Worm (Caenorhabditis elegans) whole organism, L1 larva: ENCODE results near the gene acl-2.

Experiments used
- C34B4.2 ChIP-seq: sonication (generic microtip); optimal IDR thresholded peaks from 2 replicates; lab custom pipeline; 2017; ENCODE audit warnings: mild to moderate bottlenecking, missing genetic modification characterization, missing compliant biosample characterization
- F16B12.6 ChIP-seq: fragments of 150-350 bp; optimal IDR thresholded peaks from 2 replicates; lab custom pipeline; 2014; ENCODE audit warnings: missing biosample characterization, missing genetic modification characterization
- Y116A8C.19 ChIP-seq: sonication (generic microtip); optimal IDR thresholded peaks from 2 replicates; lab custom pipeline; 2016; ENCODE audit warnings: missing compliant biosample characterization, missing genetic modification characterization, borderline replicate concordance
- aha-1 ChIP-seq: fragments of 150-350 bp; optimal IDR thresholded peaks from 2 replicates; lab custom pipeline; 2014; ENCODE audit warnings: missing biosample characterization, missing genetic modification characterization
- alr-1 ChIP-seq: fragments of 200-800 bp; sonication (Bioruptor generic); optimal IDR thresholded peaks from 2 replicates; lab custom pipeline; 2018; ENCODE audit warnings: borderline replicate concordance, mild to moderate bottlenecking, missing genetic modification characterization, missing compliant biosample characterization
- aly-2 ChIP-seq: fragments of 150-350 bp; optimal IDR thresholded peaks from 2 replicates; lab custom pipeline; 2014; ENCODE audit warnings: missing biosample characterization, missing genetic modification characterization
- ama-1 ChIP-seq: fragments of 150-350 bp; optimal IDR thresholded peaks from 2 replicates; lab custom pipeline; 2014
- ceh-63 ChIP-seq: fragments of 200-800 bp; sonication (Bioruptor generic); optimal IDR thresholded peaks from 2 replicates; lab custom pipeline; 2018; ENCODE audit warnings: mild to moderate bottlenecking, missing genetic modification characterization, missing compliant biosample characterization
- ceh-82 ChIP-seq, 3 experiments: fragments of 150-350 bp in 1 of 3; sonication (generic microtip) in 2 of 3; optimal IDR thresholded peaks; 2 replicates each; lab custom pipeline; 2014 to 2017; ENCODE audit warnings: missing biosample characterization in 3 of 3, missing genetic modification characterization in 3 of 3
- ceh-90 ChIP-seq: sonication (generic microtip); optimal IDR thresholded peaks from 2 replicates; lab custom pipeline; 2016; ENCODE audit warnings: missing genetic modification characterization, missing compliant biosample characterization
- ces-1 ChIP-seq: fragments of 150-350 bp; optimal IDR thresholded peaks from 2 replicates; lab custom pipeline; 2014; ENCODE audit warnings: missing biosample characterization, missing genetic modification reagents, missing genetic modification characterization
- efl-1 ChIP-seq, 4 experiments: fragments of 150-350 bp; optimal IDR thresholded peaks in 3 of 4; peaks in 1 of 4; 1 replicate in 1 of 4; 2 replicates in 3 of 4; lab custom pipeline; 2014; ENCODE audit warnings: missing biosample characterization in 2 of 4, missing genetic modification characterization in 2 of 4, missing genetic modification reagents in 2 of 4
- elt-2 ChIP-seq: sonication (generic microtip); optimal IDR thresholded peaks from 2 replicates; lab custom pipeline; 2016; ENCODE audit warnings: missing genetic modification characterization, mild to moderate bottlenecking, inconsistent platforms, missing compliant biosample characterization, missing genetic modification reagents
- elt-3 ChIP-seq, 6 experiments: fragments of 150-350 bp in 1 of 6; sonication (generic microtip); optimal IDR thresholded peaks; 2 replicates each; lab custom pipeline; 2017 to 2018; ENCODE audit warnings: missing biosample characterization in 6 of 6, missing genetic modification characterization in 6 of 6, inconsistent platforms in 1 of 6
- fkh-4 ChIP-seq: sonication (generic microtip); optimal IDR thresholded peaks from 2 replicates; lab custom pipeline; 2016; ENCODE audit warnings: missing compliant biosample characterization, missing genetic modification characterization, borderline replicate concordance
- grh-1 ChIP-seq: fragments of 200-800 bp; sonication (Bioruptor generic); IDR thresholded peaks from 2 replicates; pipeline ENCODE4 v1.3.6; 2022; ENCODE audit warnings: missing genetic modification reagents, missing genetic modification characterization, missing compliant biosample characterization
- hlh-17 ChIP-seq: fragments of 200-800 bp; sonication (Bioruptor generic); optimal IDR thresholded peaks from 2 replicates; lab custom pipeline; 2018; ENCODE audit warnings: missing genetic modification characterization, mild to moderate bottlenecking, missing compliant biosample characterization, moderate library complexity, borderline replicate concordance
- irx-1 ChIP-seq: sonication (generic microtip); optimal IDR thresholded peaks from 2 replicates; lab custom pipeline; 2016; ENCODE audit warnings: missing genetic modification characterization, missing compliant biosample characterization
- isw-1 ChIP-seq: fragments of 200-800 bp; sonication (Bioruptor generic); IDR thresholded peaks from 2 replicates; pipeline ENCODE4 v1.3.6; 2022; ENCODE audit warnings: missing genetic modification characterization, missing compliant biosample characterization
- jun-1 ChIP-seq: fragments of 150-350 bp; optimal IDR thresholded peaks from 2 replicates; lab custom pipeline; 2014; ENCODE audit warnings: missing biosample characterization, missing genetic modification reagents, missing genetic modification characterization
- lin-13 ChIP-seq: fragments of 150-350 bp; optimal IDR thresholded peaks from 2 replicates; lab custom pipeline; 2014; ENCODE audit warnings: missing biosample characterization, missing genetic modification reagents, missing genetic modification characterization
- lin-14 ChIP-seq: fragments of 200-800 bp; sonication (Bioruptor generic); optimal IDR thresholded peaks from 2 replicates; lab custom pipeline; 2018; ENCODE audit warnings: mild to moderate bottlenecking, missing genetic modification characterization, moderate library complexity, missing compliant biosample characterization
- lin-15B ChIP-seq: fragments of 150-350 bp; sonication (generic microtip); optimal IDR thresholded peaks from 3 replicates; lab custom pipeline; 2014; ENCODE audit warnings: missing biosample characterization, missing genetic modification characterization
- lin-35 ChIP-seq, 2 experiments: fragments of 150-350 bp; optimal IDR thresholded peaks; 2 replicates each; lab custom pipeline; 2014; ENCODE audit warnings: missing biosample characterization in 2 of 2, missing genetic modification characterization in 2 of 2, missing genetic modification reagents in 2 of 2
- lin-39 ChIP-seq: fragments of 150-350 bp; optimal IDR thresholded peaks from 2 replicates; lab custom pipeline; 2014; ENCODE audit warnings: missing biosample characterization, missing genetic modification reagents, missing genetic modification characterization
- lsy-2 ChIP-seq, 2 experiments: fragments of 150-350 bp; optimal IDR thresholded peaks; 2 replicates each; lab custom pipeline; 2014; ENCODE audit warnings: missing biosample characterization in 2 of 2, missing genetic modification characterization in 2 of 2
- mab-9 ChIP-seq: fragments of 200-800 bp; sonication (Bioruptor generic); IDR thresholded peaks from 2 replicates; pipeline ENCODE4 v1.3.6; 2022; ENCODE audit warnings: missing genetic modification reagents, missing genetic modification characterization, missing compliant biosample characterization
- mef-2 ChIP-seq: fragments of 150-350 bp; optimal IDR thresholded peaks from 2 replicates; lab custom pipeline; 2014; ENCODE audit warnings: missing biosample characterization, missing genetic modification characterization
- mep-1 ChIP-seq: fragments of 150-350 bp; optimal IDR thresholded peaks from 2 replicates; lab custom pipeline; 2014; ENCODE audit warnings: missing biosample characterization, missing genetic modification characterization
- nhr-11 ChIP-seq: fragments of 150-350 bp; optimal IDR thresholded peaks from 2 replicates; lab custom pipeline; 2014; ENCODE audit warnings: missing biosample characterization, missing genetic modification characterization
- nhr-12 ChIP-seq: sonication (generic microtip); optimal IDR thresholded peaks from 2 replicates; lab custom pipeline; 2017; ENCODE audit warnings: missing biosample characterization, missing genetic modification characterization
- nhr-19 ChIP-seq: fragments of 200-800 bp; sonication (Bioruptor generic); conservative IDR thresholded peaks from 2 replicates; pipeline ENCODE4 v1.3.6; 2022; ENCODE audit warnings: missing genetic modification characterization, missing compliant biosample characterization
- nhr-20 ChIP-seq: sonication (generic microtip); optimal IDR thresholded peaks from 2 replicates; lab custom pipeline; 2016; ENCODE audit warnings: mild to moderate bottlenecking, missing genetic modification characterization, missing compliant biosample characterization
- nhr-237 ChIP-seq: fragments of 150-350 bp; optimal IDR thresholded peaks from 2 replicates; lab custom pipeline; 2014; ENCODE audit warnings: missing biosample characterization, missing genetic modification characterization
- nhr-28 ChIP-seq: fragments of 150-350 bp; optimal IDR thresholded peaks from 2 replicates; lab custom pipeline; 2014; ENCODE audit warnings: missing biosample characterization, missing genetic modification characterization
- nhr-77 ChIP-seq: fragments of 150-350 bp; optimal IDR thresholded peaks from 2 replicates; lab custom pipeline; 2014; ENCODE audit warnings: missing biosample characterization, missing genetic modification characterization
- nhr-90 ChIP-seq: sonication (generic microtip); optimal IDR thresholded peaks from 2 replicates; lab custom pipeline; 2016; ENCODE audit warnings: mild to moderate bottlenecking, missing genetic modification characterization, missing compliant biosample characterization; ENCODE audit not compliant: poor library complexity
- pax-3 ChIP-seq: fragments of 200-800 bp; sonication (Bioruptor generic); optimal IDR thresholded peaks from 2 replicates; lab custom pipeline; 2018; ENCODE audit warnings: mild to moderate bottlenecking, missing genetic modification characterization, moderate library complexity, missing compliant biosample characterization
- rnt-1 ChIP-seq: sonication (generic microtip); optimal IDR thresholded peaks from 2 replicates; lab custom pipeline; 2016; ENCODE audit warnings: mild to moderate bottlenecking, missing genetic modification characterization, moderate library complexity, missing compliant biosample characterization
- skn-1 ChIP-seq: fragments of 150-350 bp; optimal IDR thresholded peaks from 2 replicates; lab custom pipeline; 2014; ENCODE audit warnings: missing biosample characterization, missing genetic modification characterization
- sox-4 ChIP-seq: sonication (generic microtip); optimal IDR thresholded peaks from 2 replicates; lab custom pipeline; 2016; ENCODE audit warnings: missing genetic modification characterization, missing compliant biosample characterization
- swsn-7 ChIP-seq: sonication (generic microtip); optimal IDR thresholded peaks from 2 replicates; lab custom pipeline; 2016; ENCODE audit warnings: missing genetic modification characterization, missing compliant biosample characterization
- tbx-2 ChIP-seq: sonication (generic microtip); optimal IDR thresholded peaks from 2 replicates; lab custom pipeline; 2016; ENCODE audit warnings: missing genetic modification characterization, missing compliant biosample characterization
- tlp-1 ChIP-seq: fragments of 150-350 bp; optimal IDR thresholded peaks from 2 replicates; lab custom pipeline; 2014; ENCODE audit warnings: missing biosample characterization, missing genetic modification characterization
- unc-130 ChIP-seq: fragments of 150-350 bp; optimal IDR thresholded peaks from 2 replicates; lab custom pipeline; 2017; ENCODE audit warnings: missing biosample characterization, missing genetic modification characterization, inconsistent platforms
- unc-86 ChIP-seq: sonication (generic microtip); optimal IDR thresholded peaks from 2 replicates; lab custom pipeline; 2016; ENCODE audit warnings: missing genetic modification characterization, missing compliant biosample characterization
- unc-98 ChIP-seq: fragments of 200-800 bp; sonication (Bioruptor generic); IDR thresholded peaks from 2 replicates; pipeline ENCODE4 v1.3.6; 2022; ENCODE audit warnings: missing genetic modification characterization, missing compliant biosample characterization
- vab-15 ChIP-seq: sonication (generic microtip); optimal IDR thresholded peaks from 2 replicates; lab custom pipeline; 2017; ENCODE audit warnings: missing genotype, mild to moderate bottlenecking, missing genetic modification characterization, missing compliant biosample characterization
- xbp-1 ChIP-seq: sonication (generic microtip); optimal IDR thresholded peaks from 2 replicates; lab custom pipeline; 2016; ENCODE audit warnings: missing genetic modification characterization, missing compliant biosample characterization
- zag-1 ChIP-seq: fragments of 150-350 bp; optimal IDR thresholded peaks from 2 replicates; lab custom pipeline; 2014; ENCODE audit warnings: missing biosample characterization, missing genetic modification characterization
- zip-4 ChIP-seq: fragments of 200-800 bp; sonication (Bioruptor generic); optimal IDR thresholded peaks from 2 replicates; lab custom pipeline; 2018; ENCODE audit warnings: mild to moderate bottlenecking, missing genetic modification characterization, moderate library complexity, missing compliant biosample characterization
- ztf-4 ChIP-seq: fragments of 150-350 bp; optimal IDR thresholded peaks from 2 replicates; lab custom pipeline; 2014; ENCODE audit warnings: missing biosample characterization, missing genetic modification characterization

acl-2 gene

DNA sequence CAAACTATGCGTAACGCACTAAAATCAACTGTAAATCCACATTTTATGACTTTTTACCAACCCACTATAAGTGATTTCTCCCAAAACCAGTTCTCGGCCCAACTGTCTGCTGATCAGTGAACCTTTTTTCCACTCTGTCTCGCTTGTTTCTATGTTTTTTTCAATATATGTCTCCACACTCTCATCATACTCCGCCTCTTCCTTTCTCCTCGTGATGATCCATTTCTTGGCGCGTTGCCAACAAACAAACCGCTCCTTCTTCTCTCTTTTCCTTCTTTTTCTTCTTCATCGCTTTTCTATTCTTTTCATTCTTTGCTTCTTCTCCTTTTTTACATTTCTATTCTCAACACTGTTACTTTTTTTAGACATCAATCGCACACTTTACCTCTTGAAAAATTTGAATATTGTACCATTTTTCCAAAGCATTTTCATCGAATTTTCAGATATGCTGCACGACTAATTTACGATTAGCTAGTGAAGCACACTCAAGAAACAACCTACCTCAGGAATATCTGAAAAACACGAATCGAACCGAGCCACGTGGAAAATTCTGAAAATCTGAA, 12.4 kb upstream of the acl-2 start, which contains the start of gene T06E8.8:
Gene T06E8.8, plus strand, starts transcription at position 513 of the 563 bp plus-strand sequence.
- TF ChIP-seq ceh-63 (GFP tag; lab: Kevin White, UChicago) (no peak), F16B12.6 (no peak), unc-86 (no peak), nhr-11 (tag; lab: Kevin White, UChicago) (peak; percentile 20), tlp-1 (tag; lab: Kevin White, UChicago) (no peak), rnt-1 (tag; lab: Kevin White, UChicago) (peak; percentile 60), C34B4.2 (no peak), lin-35 (GFP tag; optimal IDR thresholded peaks at IDR 0.05; lab: Kevin White, UChicago) (peak; percentile 46 to 71), unc-98 (GFP tag; lab: Robert Waterston, UW) (no peak), lin-39 (tag; lab: Kevin White, UChicago) (no peak), isw-1 (GFP tag; lab: Robert Waterston, UW) (no peak), fkh-4 (tag; lab: Kevin White, UChicago) (no peak), aly-2 (tag; lab: Kevin White, UChicago) (no peak), swsn-7 (tag; lab: Kevin White, UChicago) (peak; percentile 65), elt-3 (tag; optimal IDR thresholded peaks at IDR 0.05; lab: Kevin White, UChicago) (peak in 2 of 6 experiments; percentile 76 to 93), ces-1 (GFP tag; lab: Kevin White, UChicago) (no peak), pax-3 (no peak), jun-1 (no peak), alr-1 (tag; lab: Kevin White, UChicago) (no peak), nhr-90 (peak; percentile 82), ceh-90 (no peak), nhr-237 (tag; lab: Kevin White, UChicago) (no peak), ztf-4 (tag; lab: Kevin White, UChicago) (peak; percentile 28), lin-15B (tag; lab: Kevin White, UChicago) (no peak), nhr-19 (GFP tag; lab: Robert Waterston, UW) (peak; percentile 81), elt-2 (no peak), mep-1 (tag; lab: Kevin White, UChicago) (peak; percentile 62), tbx-2 (tag; lab: Kevin White, UChicago) (peak; percentile 82), nhr-77 (peak; percentile 49), ceh-82 (tag; optimal IDR thresholded peaks at IDR 0.05; lab: Kevin White, UChicago) (peak in 2 of 3 experiments; percentile 35 to 64), lin-13 (GFP tag; lab: Kevin White, UChicago) (peak; percentile 37), vab-15 (tag; lab: Kevin White, UChicago) (no peak), lin-14 (GFP tag; lab: Kevin White, UChicago) (peak; percentile 89), skn-1 (tag; lab: Kevin White, UChicago) (peak; percentile 65), aha-1 (tag; lab: Kevin White, UChicago) (no peak), hlh-17 (no peak), nhr-12 (tag; lab: Kevin White, UChicago) (no peak), unc-130 (tag; lab: Kevin White, UChicago) (peak; percentile 41), lsy-2 (tag; optimal IDR thresholded peaks at IDR 0.05; lab: Kevin White, UChicago) (peak; percentile 78 to 94), efl-1 (optimal IDR thresholded peaks at IDR 0.05; lab: Kevin White, UChicago) (peak; percentile 41 to 49), efl-1 (GFP tag; optimal IDR thresholded peaks at IDR 0.05 in 1 of 2; lab: Kevin White, UChicago) (peak in 1 of 2 experiments; percentile 94), sox-4 (tag; lab: Kevin White, UChicago) (peak; percentile 25), mef-2 (tag; lab: Kevin White, UChicago) (no peak), Y116A8C.19 (no peak), zip-4 (GFP tag; lab: Kevin White, UChicago) (no peak), nhr-28 (tag; lab: Kevin White, UChicago) (no peak), nhr-20 (tag; lab: Kevin White, UChicago) (peak; percentile 91), xbp-1 (tag; lab: Kevin White, UChicago) (peak; percentile 64), grh-1 (peak; percentile 93), irx-1 (tag; lab: Kevin White, UChicago) (peak; percentile 21), zag-1 (tag; lab: Kevin White, UChicago) (no peak), ama-1 (lab: Kevin White, UChicago) (peak; percentile 58), mab-9 (GFP tag; lab: Robert Waterston, UW) (no peak)
